Fruit fly (Drosophila melanogaster) whole organism, wandering third instar larva: ENCODE results near the gene CG4613.

Experiments
- HLH106 ChIP-seq: fragments of 200-800 bp; optimal IDR thresholded peaks from 3 replicates; lab custom pipeline; 2019; ENCODE audit warnings: missing biosample characterization, mild to moderate bottlenecking, missing genetic modification characterization, moderate library complexity
- Hr78 ChIP-seq: fragments of >200 bp; optimal IDR thresholded peaks from 2 replicates; lab custom pipeline; 2017; ENCODE audit warnings: missing biosample characterization, missing genetic modification characterization
- dmrt93B ChIP-seq: fragments of 200-800 bp; sonication (Bioruptor generic); optimal IDR thresholded peaks from 2 replicates; lab custom pipeline; 2018; ENCODE audit warnings: missing biosample characterization, mild to moderate bottlenecking, missing genetic modification characterization
- h ChIP-seq: fragments of 200-800 bp; sonication (Bioruptor generic); optimal IDR thresholded peaks from 3 replicates; lab custom pipeline; 2016; ENCODE audit warnings: missing biosample characterization, mild to moderate bottlenecking, missing genetic modification characterization
- sage ChIP-seq: fragments of 200-800 bp; sonication (Bioruptor generic); optimal IDR thresholded peaks from 2 replicates; lab custom pipeline; 2016; ENCODE audit warnings: missing biosample characterization, mild to moderate bottlenecking, missing genetic modification characterization

dm6 chr3L:14546918-14547533, 25.5 kb upstream of the CG4613 start:
- no peak for TF ChIP-seq sage (GFP tag; lab: Kevin White, UChicago)
- no peak for TF ChIP-seq dmrt93B
- no peak for TF ChIP-seq h
- TF ChIP-seq HLH106 (tag; lab: Kevin White, UChicago): no peak
- TF ChIP-seq Hr78 (GFP tag; lab: Kevin White, UChicago): no peak
